Worm (Caenorhabditis elegans): Measurements from ENCODE around the gene spas-1.

spas-1 gene

DNA sequence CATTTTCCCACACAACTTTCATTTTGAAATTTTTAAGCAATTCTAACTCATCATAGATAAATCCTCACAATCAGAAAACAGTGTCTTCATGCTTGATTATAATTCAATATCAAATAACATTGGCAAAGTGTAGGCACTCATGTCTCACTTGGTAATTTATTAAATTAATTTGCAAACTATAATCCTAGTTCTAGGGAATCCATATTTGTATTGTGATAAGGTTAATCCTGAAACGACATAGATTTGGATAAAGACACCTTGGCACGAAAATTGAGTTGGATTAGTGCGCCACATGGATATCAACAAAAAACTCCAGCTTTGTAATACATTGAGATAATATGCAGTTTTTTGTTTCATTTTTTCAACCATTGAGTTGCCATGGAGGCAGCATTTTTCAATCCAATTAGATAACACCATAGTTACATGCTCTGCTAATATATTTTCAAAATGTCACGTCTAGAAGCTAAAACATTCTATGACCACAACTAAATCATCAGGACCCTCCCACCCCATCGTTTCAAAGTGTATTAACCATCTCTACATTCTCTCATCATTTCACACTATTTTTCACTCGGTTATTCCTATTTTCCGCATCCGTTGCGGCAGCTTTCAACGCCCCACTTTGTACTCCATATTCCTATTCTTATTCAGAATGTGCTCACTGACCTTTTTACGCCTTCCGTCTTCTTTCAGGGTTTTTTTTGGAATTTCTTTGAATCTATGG lies 8.3 kb downstream of the spas-1 start (continued):
- no peak for TF ChIP-seq ceh-8 (GFP tag; optimal IDR thresholded peaks at IDR 0.05)
- TF ChIP-seq fos-1 (tag; optimal IDR thresholded peaks at IDR 0.05) = no peak
- no peak for TF ChIP-seq unc-98 (GFP tag; IDR thresholded peaks at IDR 0.05)
- no peak for TF ChIP-seq lin-13 (GFP tag; optimal IDR thresholded peaks at IDR 0.05)
- no peak for TF ChIP-seq hlh-4 (tag; optimal IDR thresholded peaks at IDR 0.05)
- TF ChIP-seq lin-14 (GFP tag; optimal IDR thresholded peaks at IDR 0.05) = peak; percentile 26
- TF ChIP-seq vab-15 (tag; optimal IDR thresholded peaks at IDR 0.05) = no peak
- TF ChIP-seq nhr-76 (tag; optimal IDR thresholded peaks at IDR 0.05) = no peak
- no peak for TF ChIP-seq efl-3 (GFP tag; optimal IDR thresholded peaks at IDR 0.05)
- TF ChIP-seq irx-1 (tag; optimal IDR thresholded peaks at IDR 0.05) = no peak
- TF ChIP-seq unc-130 (tag; optimal IDR thresholded peaks at IDR 0.05) = no peak
- TF ChIP-seq dpl-1 (GFP tag; optimal IDR thresholded peaks at IDR 0.05) = no peak
- TF ChIP-seq ztf-11 (tag; optimal IDR thresholded peaks at IDR 0.05) = no peak
- peak; percentile 1 for TF ChIP-seq nhr-47 (tag; optimal IDR thresholded peaks at IDR 0.05)

DNA sequence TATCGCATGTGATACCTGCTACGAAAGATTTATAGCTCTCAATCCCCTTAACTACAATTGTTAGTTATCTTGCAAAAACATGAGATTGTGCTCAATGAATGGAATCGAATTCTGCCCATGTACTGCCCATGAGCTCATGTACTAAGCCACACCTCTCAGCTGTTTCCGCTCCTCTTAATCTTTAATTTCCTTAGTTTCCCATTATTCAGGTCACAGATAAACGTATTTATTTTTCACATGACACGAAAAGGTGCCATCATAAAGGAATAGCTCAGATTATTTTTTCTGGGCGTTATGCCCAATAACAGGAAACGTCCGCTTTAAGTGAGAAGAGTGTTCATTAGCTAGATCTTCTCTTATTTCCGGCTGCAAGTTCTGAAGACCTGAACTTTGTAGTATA lies 10.4 kb downstream of the spas-1 start:
- no peak for TF ChIP-seq unc-86 (tag; optimal IDR thresholded peaks at IDR 0.05)
- peak; percentile 42 for TF ChIP-seq nhr-47 (tag; optimal IDR thresholded peaks at IDR 0.05)
- no peak for TF ChIP-seq ceh-88 (GFP tag; IDR thresholded peaks at IDR 0.05)
- TF ChIP-seq swsn-7 (tag; optimal IDR thresholded peaks at IDR 0.05) = no peak
- no peak for TF ChIP-seq fos-1 (tag; optimal IDR thresholded peaks at IDR 0.05)
- no peak for TF ChIP-seq tlp-1 (tag; optimal IDR thresholded peaks at IDR 0.05)
- peak; percentile 92 for TF ChIP-seq dsc-1 (tag; optimal IDR thresholded peaks at IDR 0.05)
- no peak for TF ChIP-seq snu-23 (GFP tag; optimal IDR thresholded peaks at IDR 0.05)
- TF ChIP-seq unc-98 (GFP tag; IDR thresholded peaks at IDR 0.05) = no peak
- TF ChIP-seq efl-1 (optimal IDR thresholded peaks at IDR 0.05) = no peak
- TF ChIP-seq efl-1 (GFP tag; optimal IDR thresholded peaks at IDR 0.05 in 1 of 2) = peak in 1 of 2 experiments; percentile 59
- TF ChIP-seq isw-1 (GFP tag; IDR thresholded peaks at IDR 0.05) = no peak
- no peak for TF ChIP-seq nhr-237 (tag; optimal IDR thresholded peaks at IDR 0.05)
- no peak for TF ChIP-seq lin-39 (tag; optimal IDR thresholded peaks at IDR 0.05)
- no peak for TF ChIP-seq zag-1 (tag; optimal IDR thresholded peaks at IDR 0.05)
- no peak for TF ChIP-seq nhr-84 (tag; optimal IDR thresholded peaks at IDR 0.05)
- no peak for TF ChIP-seq nhr-19 (GFP tag; conservative IDR thresholded peaks at IDR 0.05)
- TF ChIP-seq dpl-1 (GFP tag; optimal IDR thresholded peaks at IDR 0.05) = no peak
- TF ChIP-seq mdl-1 (tag; optimal IDR thresholded peaks at IDR 0.05) = no peak
- peak; percentile 14 for TF ChIP-seq fkh-10 (GFP tag; optimal IDR thresholded peaks at IDR 0.05)
- no peak for TF ChIP-seq alr-1 (tag; optimal IDR thresholded peaks at IDR 0.05; ENCODE audit: borderline replicate concordance)
- TF ChIP-seq ceh-63 (GFP tag; optimal IDR thresholded peaks at IDR 0.05) = no peak
- no peak for TF ChIP-seq ces-1 (GFP tag; optimal IDR thresholded peaks at IDR 0.05)
- TF ChIP-seq xbp-1 (tag; optimal IDR thresholded peaks at IDR 0.05) = no peak
- TF ChIP-seq zip-4 (GFP tag; optimal IDR thresholded peaks at IDR 0.05) = no peak
- peak; percentile 61 for TF ChIP-seq egl-13 (tag; optimal IDR thresholded peaks at IDR 0.05)
- no peak for TF ChIP-seq nhr-28 (tag; optimal IDR thresholded peaks at IDR 0.05)
- TF ChIP-seq F16B12.6 (tag; optimal IDR thresholded peaks at IDR 0.05) = no peak
- no peak for TF ChIP-seq lin-35 (GFP tag; optimal IDR thresholded peaks at IDR 0.05)
- TF ChIP-seq grh-1 (GFP tag; IDR thresholded peaks at IDR 0.05) = no peak
- TF ChIP-seq unc-62 (GFP tag; optimal IDR thresholded peaks at IDR 0.05) = no peak
- no peak for TF ChIP-seq sptf-1 (tag; optimal IDR thresholded peaks at IDR 0.05)
- no peak for TF ChIP-seq C34B4.2 (tag; optimal IDR thresholded peaks at IDR 0.05)
- no peak for TF ChIP-seq tbx-2 (tag; optimal IDR thresholded peaks at IDR 0.05)
- TF ChIP-seq nhr-90 (tag; optimal IDR thresholded peaks at IDR 0.05; ENCODE audit: poor library complexity) = no peak
- peak; percentile 3 for TF ChIP-seq lin-14 (GFP tag; optimal IDR thresholded peaks at IDR 0.05)
- peak; percentile 68 for TF ChIP-seq fkh-8 (tag; optimal IDR thresholded peaks at IDR 0.05)
- TF ChIP-seq egl-27 (tag; optimal IDR thresholded peaks at IDR 0.05) = no peak
- TF ChIP-seq elt-2 (tag; optimal IDR thresholded peaks at IDR 0.05) = no peak
- TF ChIP-seq pax-3 (tag; optimal IDR thresholded peaks at IDR 0.05) = peak; percentile 59
- TF ChIP-seq sox-4 (tag; optimal IDR thresholded peaks at IDR 0.05) = peak; percentile 48
- no peak for TF ChIP-seq hlh-4 (tag; optimal IDR thresholded peaks at IDR 0.05)

All from whole organism, L1 larva.